Worm (Caenorhabditis elegans): ENCODE measurements around the gene srz-9.

DNA sequence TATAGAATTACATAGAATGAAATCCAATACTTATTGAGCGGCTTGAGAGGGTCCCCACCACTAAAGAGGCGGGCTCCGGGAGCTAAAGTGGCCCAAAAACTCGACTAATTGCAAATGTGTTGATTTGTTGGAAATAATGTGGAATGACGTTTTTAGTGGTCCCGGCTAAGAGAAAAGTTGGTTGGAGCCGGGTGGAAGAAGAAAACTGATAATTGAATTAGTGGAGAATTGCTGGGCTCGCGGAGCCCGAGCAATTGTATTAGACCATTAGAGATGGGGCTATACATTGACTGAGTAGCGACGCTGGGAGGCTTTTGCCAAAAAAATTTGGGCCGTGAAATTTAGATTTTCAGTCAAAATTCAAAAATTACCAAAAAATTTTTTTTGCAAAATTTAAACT lies 38.2 kb upstream of the srz-9 start:
- TF ChIP-seq egl-44 (GFP tag; IDR thresholded peaks at IDR 0.05) (no peak), unc-62 (GFP tag; optimal IDR thresholded peaks at IDR 0.05) (no peak), Y53G8AR.9 (GFP tag; conservative IDR thresholded peaks at IDR 0.05) (no peak), unc-130 (GFP tag; optimal IDR thresholded peaks at IDR 0.05) (no peak), efl-1 (GFP tag; optimal IDR thresholded peaks at IDR 0.05) (no peak), sptf-2 (GFP tag; optimal IDR thresholded peaks at IDR 0.05) (no peak), F52B5.7 (tag; optimal IDR thresholded peaks at IDR 0.05) (no peak), sdz-38 (tag; optimal IDR thresholded peaks at IDR 0.05) (no peak), attf-3 (GFP tag; conservative IDR thresholded peaks at IDR 0.05) (no peak)
